Fruit fly (Drosophila melanogaster) whole organism, adult: ENCODE measurements around the gene Naa40.

Source experiments
- CG12768 ChIP-seq: fragments of 200-800 bp; sonication (Bioruptor generic); optimal IDR thresholded peaks from 2 replicates; lab custom pipeline; 2017; ENCODE audit warnings: missing biosample characterization, missing genetic modification characterization, mild to moderate bottlenecking, moderate library complexity, missing genetic modification reagents
- CG7045 ChIP-seq: fragments of 200-800 bp; sonication (Bioruptor generic); optimal IDR thresholded peaks from 2 replicates; lab custom pipeline; 2017; ENCODE audit warnings: missing biosample characterization, mild to moderate bottlenecking, missing genetic modification characterization
- Clk ChIP-seq: fragments of 200-800 bp; sonication (Bioruptor generic); optimal IDR thresholded peaks from 2 replicates; lab custom pipeline; 2017; ENCODE audit warnings: missing biosample characterization, missing genetic modification characterization
- bab1 ChIP-seq: fragments of 200-800 bp; sonication (Bioruptor generic); optimal IDR thresholded peaks from 3 replicates; lab custom pipeline; 2019; ENCODE audit warnings: missing biosample characterization, mild to moderate bottlenecking, missing genetic modification characterization, moderate library complexity

DNA sequence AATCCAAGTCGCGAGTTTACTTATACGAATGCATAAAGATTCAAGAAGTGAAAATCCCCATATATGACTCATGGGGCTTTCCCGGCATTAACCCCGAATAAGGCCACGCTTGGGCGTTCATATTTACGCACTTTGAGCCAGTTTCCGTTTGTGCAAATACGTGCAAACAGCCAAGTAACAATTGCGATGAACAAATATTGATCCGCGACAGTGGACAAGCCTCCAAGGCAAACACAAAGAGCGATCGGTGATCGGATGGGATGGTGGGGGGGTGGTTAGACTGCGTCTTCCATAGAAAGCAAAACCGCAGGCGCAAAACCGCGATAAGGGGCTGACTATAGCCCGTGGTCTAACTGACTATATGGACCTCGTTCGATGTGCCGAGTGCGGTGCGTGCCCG, 32.5 kb upstream of the Naa40 start:
- TF ChIP-seq CG12768 (GFP tag; lab: Kevin White, UChicago): no peak
- no peak for TF ChIP-seq bab1
- no peak for TF ChIP-seq Clk (GFP tag; lab: Kevin White, UChicago)
- no peak for TF ChIP-seq CG7045 (GFP tag; lab: Kevin White, UChicago)
